Worm (Caenorhabditis elegans) whole organism, late embryonic: ENCODE results near the gene clec-169.

ENCODE experiments used
- C08G9.2 ChIP-seq: sonication (generic microtip); optimal IDR thresholded peaks from 2 replicates; lab custom pipeline; 2016; ENCODE audit warnings: mild to moderate bottlenecking, missing genetic modification characterization, moderate library complexity, missing compliant biosample characterization
- C38D4.7 ChIP-seq: fragments of 200-800 bp; sonication (Bioruptor generic); optimal IDR thresholded peaks from 2 replicates; lab custom pipeline; 2018; ENCODE audit warnings: mild to moderate bottlenecking, missing genetic modification characterization, moderate library complexity, missing compliant biosample characterization
- F13H6.1 ChIP-seq: sonication (generic microtip); optimal IDR thresholded peaks from 2 replicates; lab custom pipeline; 2016; ENCODE audit warnings: missing genetic modification characterization, missing compliant biosample characterization
- K02D7.2 ChIP-seq: sonication (generic microtip); optimal IDR thresholded peaks from 2 replicates; lab custom pipeline; 2017; ENCODE audit warnings: mild to moderate bottlenecking, missing genetic modification characterization, missing compliant biosample characterization
- K09A11.1 ChIP-seq: sonication (generic microtip); optimal IDR thresholded peaks from 2 replicates; lab custom pipeline; 2017; ENCODE audit warnings: antibody characterized with exemption, mild to moderate bottlenecking, missing genetic modification characterization, missing compliant biosample characterization; ENCODE audit not compliant: insufficient read depth
- ceh-18 ChIP-seq: sonication (generic microtip); optimal IDR thresholded peaks from 2 replicates; lab custom pipeline; 2016; ENCODE audit warnings: missing genetic modification characterization, missing compliant biosample characterization
- ceh-2 ChIP-seq: sonication (generic microtip); optimal IDR thresholded peaks from 2 replicates; lab custom pipeline; 2016; ENCODE audit warnings: missing genotype, missing genetic modification characterization, missing compliant biosample characterization
- ceh-22 ChIP-seq: sonication (generic microtip); optimal IDR thresholded peaks from 2 replicates; lab custom pipeline; 2017; ENCODE audit warnings: missing biosample characterization, missing genetic modification characterization
- ceh-30 ChIP-seq: fragments of 150-350 bp; optimal IDR thresholded peaks from 2 replicates; lab custom pipeline; 2014; ENCODE audit warnings: missing biosample characterization, missing genetic modification characterization
- ceh-31 ChIP-seq: sonication (generic microtip); optimal IDR thresholded peaks from 2 replicates; lab custom pipeline; 2016; ENCODE audit warnings: missing genetic modification characterization, missing compliant biosample characterization
- ceh-6 ChIP-seq: fragments of 200-800 bp; sonication (Bioruptor generic); optimal IDR thresholded peaks from 2 replicates; lab custom pipeline; 2018; ENCODE audit warnings: mild to moderate bottlenecking, missing genetic modification characterization, missing compliant biosample characterization
- che-1 ChIP-seq: sonication (generic microtip); optimal IDR thresholded peaks from 2 replicates; lab custom pipeline; 2016; ENCODE audit warnings: mild to moderate bottlenecking, missing genetic modification characterization, missing compliant biosample characterization
- dmd-4 ChIP-seq: sonication (generic microtip); optimal IDR thresholded peaks from 2 replicates; lab custom pipeline; 2016; ENCODE audit warnings: borderline replicate concordance, missing genetic modification characterization, missing compliant biosample characterization
- dve-1 ChIP-seq: sonication (generic microtip); optimal IDR thresholded peaks from 2 replicates; lab custom pipeline; 2017; ENCODE audit warnings: antibody characterized with exemption, mild to moderate bottlenecking, missing genetic modification characterization, missing compliant biosample characterization
- elt-4 ChIP-seq: sonication (generic microtip); optimal IDR thresholded peaks from 2 replicates; lab custom pipeline; 2016; ENCODE audit warnings: missing genetic modification characterization, missing compliant biosample characterization
- eyg-1 ChIP-seq: sonication (generic microtip); optimal IDR thresholded peaks from 2 replicates; lab custom pipeline; 2016; ENCODE audit warnings: missing genotype, missing genetic modification characterization, missing compliant biosample characterization
- fax-1 ChIP-seq: sonication (generic microtip); optimal IDR thresholded peaks from 2 replicates; lab custom pipeline; 2016; ENCODE audit warnings: missing genotype, missing genetic modification characterization, missing compliant biosample characterization
- fkh-10 ChIP-seq: fragments of 150-350 bp; optimal IDR thresholded peaks from 2 replicates; lab custom pipeline; 2014; ENCODE audit warnings: missing biosample characterization, missing genetic modification reagents, missing genetic modification characterization
- fkh-6 ChIP-seq: sonication (generic microtip); optimal IDR thresholded peaks from 2 replicates; lab custom pipeline; 2016; ENCODE audit warnings: missing genetic modification characterization, missing compliant biosample characterization
- hlh-13 ChIP-seq: fragments of 200-800 bp; sonication (Bioruptor generic); optimal IDR thresholded peaks from 2 replicates; lab custom pipeline; 2018; ENCODE audit warnings: mild to moderate bottlenecking, missing genetic modification characterization, missing compliant biosample characterization
- hlh-15 ChIP-seq: sonication (generic microtip); optimal IDR thresholded peaks from 2 replicates; lab custom pipeline; 2016; ENCODE audit warnings: missing genetic modification characterization, missing compliant biosample characterization
- hlh-6 ChIP-seq: sonication (generic microtip); optimal IDR thresholded peaks from 2 replicates; lab custom pipeline; 2016; ENCODE audit warnings: missing genotype, missing genetic modification characterization, missing compliant biosample characterization
- lim-6 ChIP-seq: sonication (generic microtip); optimal IDR thresholded peaks from 2 replicates; lab custom pipeline; 2016; ENCODE audit warnings: missing genetic modification characterization, missing compliant biosample characterization
- lin-11 ChIP-seq: fragments of 200-800 bp; sonication (Bioruptor generic); optimal IDR thresholded peaks from 2 replicates; lab custom pipeline; 2018; ENCODE audit warnings: mild to moderate bottlenecking, missing genetic modification characterization, missing compliant biosample characterization
- madf-2 ChIP-seq: sonication (generic microtip); optimal IDR thresholded peaks from 2 replicates; lab custom pipeline; 2017; ENCODE audit warnings: missing genetic modification characterization, missing compliant biosample characterization
- mec-3 ChIP-seq: sonication (generic microtip); optimal IDR thresholded peaks from 2 replicates; lab custom pipeline; 2016; ENCODE audit warnings: borderline replicate concordance, missing genetic modification characterization, missing compliant biosample characterization
- nfya-1 ChIP-seq: sonication (generic microtip); optimal IDR thresholded peaks from 2 replicates; lab custom pipeline; 2017; ENCODE audit warnings: missing genetic modification characterization, mild to moderate bottlenecking, missing compliant biosample characterization, antibody characterized with exemption, moderate library complexity
- npax-4 ChIP-seq: sonication (generic microtip); optimal IDR thresholded peaks from 2 replicates; lab custom pipeline; 2016; ENCODE audit warnings: missing genetic modification characterization, missing compliant biosample characterization
- pat-9 ChIP-seq: fragments of 200-800 bp; sonication (Bioruptor generic); optimal IDR thresholded peaks from 2 replicates; lab custom pipeline; 2018; ENCODE audit warnings: mild to moderate bottlenecking, missing genetic modification characterization, moderate library complexity, missing compliant biosample characterization
- pax-1 ChIP-seq: fragments of 150-350 bp; optimal IDR thresholded peaks from 2 replicates; lab custom pipeline; 2014; ENCODE audit warnings: missing biosample characterization, missing genetic modification characterization
- pha-2 ChIP-seq: sonication (generic microtip); optimal IDR thresholded peaks from 2 replicates; lab custom pipeline; 2017; ENCODE audit warnings: mild to moderate bottlenecking, missing genetic modification characterization, missing compliant biosample characterization
- pqm-1 ChIP-seq: sonication (generic microtip); optimal IDR thresholded peaks from 2 replicates; lab custom pipeline; 2016; ENCODE audit warnings: missing genetic modification characterization, missing compliant biosample characterization
- pros-1 ChIP-seq: fragments of 150-350 bp; optimal IDR thresholded peaks from 2 replicates; lab custom pipeline; 2014; ENCODE audit warnings: missing biosample characterization, missing genetic modification reagents, missing genetic modification characterization
- ref-2 ChIP-seq: sonication (generic microtip); optimal IDR thresholded peaks from 2 replicates; lab custom pipeline; 2016; ENCODE audit warnings: missing genetic modification characterization, missing compliant biosample characterization
- rnt-1 ChIP-seq: sonication (generic microtip); optimal IDR thresholded peaks from 2 replicates; lab custom pipeline; 2016; ENCODE audit warnings: missing genetic modification characterization, missing compliant biosample characterization
- sdc-2 ChIP-seq: sonication (generic microtip); optimal IDR thresholded peaks from 2 replicates; lab custom pipeline; 2016; ENCODE audit warnings: missing genotype, missing genetic modification characterization, missing compliant biosample characterization
- ttx-3 ChIP-seq: sonication (generic microtip); optimal IDR thresholded peaks from 2 replicates; lab custom pipeline; 2016; ENCODE audit warnings: missing genetic modification reagents, missing genetic modification characterization, missing compliant biosample characterization
- unc-42 ChIP-seq: sonication (generic microtip); optimal IDR thresholded peaks from 2 replicates; lab custom pipeline; 2016; ENCODE audit warnings: missing genotype, missing genetic modification characterization, missing compliant biosample characterization
- unc-55 ChIP-seq: sonication (generic microtip); optimal IDR thresholded peaks from 2 replicates; lab custom pipeline; 2017; ENCODE audit warnings: missing biosample characterization, missing genetic modification reagents, missing genetic modification characterization

Gene clec-169

DNA sequence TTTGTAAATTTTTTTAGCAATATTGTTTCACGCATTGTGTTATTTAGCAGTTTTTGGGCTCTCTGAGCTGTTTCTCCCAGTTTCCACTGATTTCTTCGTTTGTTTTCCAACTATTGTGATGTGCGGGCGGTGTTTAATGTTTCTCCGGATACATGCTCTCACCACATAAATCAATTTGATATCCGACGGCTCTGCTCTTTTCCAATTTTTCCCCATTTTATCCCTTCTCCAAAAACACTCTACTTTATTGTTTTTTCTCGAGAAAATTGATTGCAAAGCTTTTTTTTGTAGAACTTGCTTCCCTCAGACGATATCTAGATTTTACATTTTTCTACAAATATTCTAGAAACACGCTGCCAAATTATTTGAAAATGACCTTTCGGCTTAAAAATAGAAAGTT, 45.6 kb upstream of the clec-169 start:
- TF ChIP-seq F13H6.1 (tag; lab: Kevin White, UChicago) (no peak), dve-1 (tag; lab: Kevin White, UChicago) (no peak), mec-3 (tag; lab: Kevin White, UChicago) (no peak), ceh-18 (tag; lab: Kevin White, UChicago) (no peak), npax-4 (tag; lab: Kevin White, UChicago) (no peak), madf-2 (tag; lab: Kevin White, UChicago) (no peak), lin-11 (tag; lab: Kevin White, UChicago) (no peak), pat-9 (tag; lab: Kevin White, UChicago) (no peak), fkh-6 (no peak), ceh-2 (tag; lab: Kevin White, UChicago) (no peak), dmd-4 (tag; lab: Kevin White, UChicago) (no peak), elt-4 (no peak), pqm-1 (tag; lab: Kevin White, UChicago) (no peak), K02D7.2 (tag; lab: Kevin White, UChicago) (no peak), nfya-1 (tag; lab: Kevin White, UChicago) (no peak), che-1 (tag; lab: Kevin White, UChicago) (no peak)

DNA sequence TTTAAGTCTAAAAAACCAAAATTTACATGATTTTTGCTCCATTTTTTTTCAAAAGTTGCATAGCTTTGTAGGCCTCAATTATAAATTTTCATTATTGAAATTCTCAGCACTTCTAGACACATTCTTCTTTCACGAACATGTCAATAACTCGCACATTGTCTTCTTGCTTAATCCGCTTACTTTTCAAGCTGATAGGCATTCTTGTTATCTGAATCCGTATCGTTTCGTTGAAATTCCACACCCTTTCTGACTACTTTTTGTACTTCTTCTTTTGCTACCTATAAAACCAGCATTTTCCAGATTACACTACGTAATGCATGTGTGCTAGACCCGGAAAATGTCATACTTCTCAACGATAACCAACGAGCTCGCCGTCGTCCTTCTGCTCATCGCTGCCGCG, 44.8 kb upstream of the clec-169 start, which contains the start of gene W09G12.9:
Gene W09G12.9 (plus strand): TSS at position 301 of the 400 bp plus-strand sequence.
- TF ChIP-seq lim-6 (no peak), rnt-1 (tag; lab: Kevin White, UChicago) (no peak), hlh-13 (GFP tag; lab: Kevin White, UChicago) (no peak), fkh-6 (no peak), pax-1 (tag; lab: Kevin White, UChicago) (no peak), sdc-2 (no peak), ttx-3 (no peak)

DNA sequence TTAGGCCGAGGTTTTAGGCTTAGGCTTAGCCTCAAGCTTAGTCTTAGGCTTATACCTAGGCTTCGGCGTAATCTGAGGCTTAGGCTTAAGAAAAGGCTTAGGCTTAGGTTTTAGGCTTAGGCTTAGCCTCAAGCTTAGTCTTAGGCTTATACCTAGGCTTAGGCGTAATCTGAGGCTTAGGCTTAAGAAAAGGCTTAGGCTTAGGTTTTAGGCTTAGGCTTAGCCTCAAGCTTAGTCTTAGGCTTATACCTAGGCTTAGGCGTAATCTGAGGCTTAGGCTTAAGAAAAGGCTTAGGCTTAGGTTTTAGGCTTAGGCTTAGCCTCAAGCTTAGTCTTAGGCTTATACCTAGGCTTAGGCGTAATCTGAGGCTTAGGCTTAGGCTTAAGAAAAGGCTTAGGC, 43.9 kb upstream of the clec-169 start:
- TF ChIP-seq dve-1 (tag; lab: Kevin White, UChicago), result peak; percentile 57

DNA sequence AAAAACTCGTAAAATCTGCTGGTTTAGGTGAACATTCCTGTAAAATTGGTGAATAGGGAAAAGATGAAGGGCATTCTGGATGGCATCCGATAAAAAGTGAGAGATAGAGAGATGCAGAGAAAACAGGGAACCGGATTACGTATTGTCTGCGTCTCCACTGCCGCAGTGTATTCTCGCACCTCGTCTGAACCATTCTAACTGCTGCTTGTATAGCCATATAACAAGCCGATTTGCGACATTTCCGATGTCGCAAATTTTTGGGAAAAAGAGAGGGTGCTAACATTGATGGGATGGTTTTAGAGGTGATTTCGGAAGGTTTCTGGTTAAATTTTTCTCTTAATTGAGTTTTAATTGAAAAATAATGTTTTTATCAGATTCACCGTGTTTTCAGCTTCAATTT, 40.0 kb upstream of the clec-169 start, which contains the start of gene W09G12.10:
Gene W09G12.10 (minus strand): TSS at position 121 of the 400 bp plus-strand sequence.
- TF ChIP-seq fax-1 (tag; lab: Kevin White, UChicago) (no peak), lim-6 (no peak), ceh-31 (tag; lab: Kevin White, UChicago) (no peak), hlh-15 (tag; lab: Kevin White, UChicago) (no peak), C38D4.7 (GFP tag; lab: Kevin White, UChicago) (no peak), C08G9.2 (tag; lab: Kevin White, UChicago) (no peak), hlh-6 (tag; lab: Kevin White, UChicago) (no peak), pat-9 (tag; lab: Kevin White, UChicago) (no peak), ttx-3 (no peak), unc-42 (no peak), fkh-10 (no peak), sdc-2 (no peak), eyg-1 (tag; lab: Kevin White, UChicago) (no peak), ref-2 (tag; lab: Kevin White, UChicago) (no peak), elt-4 (no peak), K09A11.1 (tag; lab: Kevin White, UChicago) (no peak), ceh-18 (tag; lab: Kevin White, UChicago) (no peak)
- TF ChIP-seq, all 69 proteins: peak for 0

DNA sequence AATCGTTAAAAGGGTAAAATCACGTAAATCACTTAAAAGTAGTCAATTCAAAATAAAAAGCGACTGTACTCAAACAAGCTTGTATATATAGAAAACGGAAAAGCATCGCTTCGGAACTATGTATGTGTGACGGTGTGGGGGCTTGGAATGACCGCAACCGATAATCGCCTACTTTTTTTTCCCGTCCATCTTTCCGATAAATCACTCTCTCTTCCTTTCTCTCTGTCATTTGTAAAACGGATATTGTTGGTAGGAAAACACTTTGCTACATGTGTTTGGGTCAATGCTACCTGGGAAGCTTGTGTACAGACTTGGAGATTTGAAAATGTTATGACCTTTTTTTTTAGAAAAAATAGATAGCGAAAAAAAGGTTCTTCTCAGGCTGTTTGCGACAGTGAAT, 36.3 kb upstream of the clec-169 start:
- TF ChIP-seq ceh-22 (tag; lab: Kevin White, UChicago) (no peak), ceh-6 (GFP tag; lab: Kevin White, UChicago) (no peak), pros-1 (no peak), fax-1 (tag; lab: Kevin White, UChicago) (no peak), ceh-30 (tag; lab: Kevin White, UChicago) (no peak), mec-3 (tag; lab: Kevin White, UChicago) (no peak), pha-2 (tag; lab: Kevin White, UChicago) (no peak), unc-55 (GFP tag; lab: Kevin White, UChicago) (no peak), pat-9 (tag; lab: Kevin White, UChicago) (no peak)
